Worm (Caenorhabditis elegans) whole organism, midembryonic: Measurements from ENCODE around the gene cutl-27.

Experiments used
- T22C8.4 ChIP-seq: fragments of 200-800 bp; sonication (Bioruptor generic); IDR thresholded peaks from 2 replicates; pipeline ENCODE4 v1.3.6; 2022; ENCODE audit warnings: missing genetic modification characterization, missing compliant biosample characterization
- cog-1 ChIP-seq: sonication (generic microtip); optimal IDR thresholded peaks from 2 replicates; lab custom pipeline; 2016; ENCODE audit warnings: missing genetic modification characterization, missing compliant biosample characterization
- flt-1 ChIP-seq: fragments of 200-800 bp; sonication (Bioruptor generic); IDR thresholded peaks from 2 replicates; pipeline ENCODE4 v1.3.6; 2022; ENCODE audit warnings: missing genetic modification characterization, missing compliant biosample characterization
- med-1 ChIP-seq: sonication (generic microtip); optimal IDR thresholded peaks from 2 replicates; lab custom pipeline; 2017; ENCODE audit warnings: missing genetic modification characterization, mild to moderate bottlenecking, missing compliant biosample characterization, antibody characterized with exemption, missing genetic modification reagents; ENCODE audit not compliant: insufficient read depth
- tab-1 ChIP-seq: fragments of 200-800 bp; sonication (Bioruptor generic); IDR thresholded peaks from 2 replicates; pipeline ENCODE4 v1.3.6; 2022; ENCODE audit warnings: missing genetic modification characterization, missing compliant biosample characterization
- ztf-29 ChIP-seq: fragments of 200-800 bp; sonication (Bioruptor generic); IDR thresholded peaks from 2 replicates; pipeline ENCODE4 v1.3.6; 2022; ENCODE audit warnings: missing genetic modification reagents, missing genetic modification characterization, missing compliant biosample characterization

ce11 chrIV:11928388-11928787 is 50.0 kb downstream of the cutl-27 start:
- TF ChIP-seq flt-1 (GFP tag; lab: Robert Waterston, UW): no peak; the same call in 1 of the 2 replicates
- no peak for TF ChIP-seq cog-1 (tag; lab: Kevin White, UChicago)
- peak; percentile 77; the same call in 1 of the 2 replicates for TF ChIP-seq tab-1 (GFP tag; lab: Robert Waterston, UW)
- no peak for TF ChIP-seq T22C8.4 (GFP tag; lab: Robert Waterston, UW)
- peak; percentile 46; the same call in 1 of the 2 replicates for TF ChIP-seq ztf-29 (GFP tag; lab: Robert Waterston, UW)
- no peak for TF ChIP-seq med-1 (GFP tag; lab: Kevin White, UChicago)
